Fruit fly (Drosophila melanogaster) whole organism, embryonic: ENCODE data around the gene CG42758.
A peak's percentile ranks its signal among the peaks of the same experiment; 100 is the strongest.

Experiments
- Asciz ChIP-seq: fragments of 200-800 bp; sonication (Bioruptor generic); optimal IDR thresholded peaks from 2 replicates; lab custom pipeline; 2017; ENCODE audit warnings: missing biosample characterization, mild to moderate bottlenecking, missing genetic modification characterization, missing genetic modification reagents
- Atf6 ChIP-seq: fragments of 200-800 bp; sonication (Bioruptor generic); IDR thresholded peaks from 2 replicates; pipeline ENCODE4 v1.3.6; 2022; ENCODE audit warnings: missing biosample characterization, missing genetic modification characterization
- B-H1 ChIP-seq: fragments of 200-800 bp; sonication (Bioruptor generic); IDR thresholded peaks from 3 replicates; pipeline ENCODE4 v1.3.6; 2022; ENCODE audit warnings: missing biosample characterization, missing genetic modification characterization
- Bgb ChIP-seq: fragments of 200-800 bp; sonication (Bioruptor generic); IDR thresholded peaks from 2 replicates; pipeline ENCODE4 v1.3.6; 2022; ENCODE audit warnings: missing biosample characterization, missing genetic modification characterization; ENCODE audit not compliant: partially characterized antibody
- CG10267 ChIP-seq: fragments of 200-800 bp; sonication (Bioruptor generic); optimal IDR thresholded peaks from 2 replicates; lab custom pipeline; 2018; ENCODE audit warnings: missing biosample characterization, mild to moderate bottlenecking, missing genetic modification characterization, moderate library complexity
- CG10274 ChIP-seq: fragments of 200-800 bp; sonication (Bioruptor generic); optimal IDR thresholded peaks from 3 replicates; lab custom pipeline; 2017; ENCODE audit warnings: missing biosample characterization, mild to moderate bottlenecking, missing genetic modification characterization
- CG10321 ChIP-seq: fragments of 200-800 bp; sonication (Bioruptor generic); IDR thresholded peaks from 2 replicates; pipeline ENCODE4 v1.3.6; 2022; ENCODE audit warnings: missing biosample characterization, missing genetic modification characterization
- CG13296 ChIP-seq: fragments of 200-800 bp; sonication (Bioruptor generic); optimal IDR thresholded peaks from 3 replicates; lab custom pipeline; 2018; ENCODE audit warnings: missing biosample characterization, mild to moderate bottlenecking, missing genetic modification characterization
- CG15073 ChIP-seq: fragments of 200-800 bp; sonication (Bioruptor generic); optimal IDR thresholded peaks from 2 replicates; lab custom pipeline; 2016; ENCODE audit warnings: missing biosample characterization, missing genetic modification characterization
- CG1602 ChIP-seq: fragments of 200-800 bp; sonication (Bioruptor generic); optimal IDR thresholded peaks from 3 replicates; lab custom pipeline; 2016; ENCODE audit warnings: missing biosample characterization, missing genetic modification characterization
- CG17568 ChIP-seq: fragments of 200-800 bp; sonication (Bioruptor generic); optimal IDR thresholded peaks from 2 replicates; lab custom pipeline; 2018; ENCODE audit warnings: missing biosample characterization, mild to moderate bottlenecking, missing genetic modification characterization, moderate library complexity
- CG3407 ChIP-seq: fragments of 200-800 bp; sonication (Bioruptor generic); optimal IDR thresholded peaks from 2 replicates; lab custom pipeline; 2018; ENCODE audit warnings: missing biosample characterization, mild to moderate bottlenecking, missing genetic modification characterization
- CG4360 ChIP-seq: fragments of 200-800 bp; sonication (Bioruptor generic); IDR thresholded peaks from 2 replicates; pipeline ENCODE4 v1.3.6; 2022; ENCODE audit warnings: missing biosample characterization, missing genetic modification characterization
- CG6175 ChIP-seq: fragments of 200-800 bp; sonication (Bioruptor generic); IDR thresholded peaks from 3 replicates; pipeline ENCODE4 v1.3.6; 2022; ENCODE audit warnings: missing biosample characterization, missing genetic modification characterization
- CG6854 ChIP-seq: fragments of 200-800 bp; sonication (Bioruptor generic); optimal IDR thresholded peaks from 3 replicates; lab custom pipeline; 2017; ENCODE audit warnings: missing biosample characterization, mild to moderate bottlenecking, missing genetic modification characterization
- CG8089 ChIP-seq: fragments of 200-800 bp; sonication (Bioruptor generic); optimal IDR thresholded peaks from 3 replicates; lab custom pipeline; 2016; ENCODE audit warnings: missing biosample characterization, missing genetic modification characterization
- CoRest ChIP-seq: fragments of 200-800 bp; sonication (Bioruptor generic); optimal IDR thresholded peaks from 3 replicates; lab custom pipeline; 2018; ENCODE audit warnings: missing biosample characterization, mild to moderate bottlenecking, missing genetic modification characterization, moderate library complexity
- D ChIP-seq, 2 experiments: fragments of 200-800 bp in 1 of 2; fragments of >200 bp in 1 of 2; sonication (Bioruptor generic) in 1 of 2; optimal IDR thresholded peaks; 2 replicates in 1 of 2; 3 replicates in 1 of 2; lab custom pipeline; 2017; ENCODE audit warnings: mild to moderate bottlenecking in 1 of 2, missing biosample characterization in 1 of 2, missing genetic modification characterization in 1 of 2, missing genetic modification reagents in 1 of 2
- Dbx ChIP-seq: fragments of 200-800 bp; sonication (Bioruptor generic); IDR thresholded peaks from 3 replicates; pipeline ENCODE4 v1.3.6; 2022; ENCODE audit warnings: missing biosample characterization, missing genetic modification characterization
- Dfd ChIP-seq, 2 experiments: fragments of >200 bp; optimal IDR thresholded peaks; 2 replicates each; lab custom pipeline; 2017; ENCODE audit warnings: missing biosample characterization in 2 of 2, missing genetic modification characterization in 2 of 2
- Dip3 ChIP-seq: fragments of 200-800 bp; sonication (Bioruptor generic); optimal IDR thresholded peaks from 3 replicates; lab custom pipeline; 2016; ENCODE audit warnings: missing biosample characterization, missing genetic modification characterization
- Fer2 ChIP-seq: fragments of 200-800 bp; sonication (Bioruptor generic); optimal IDR thresholded peaks from 2 replicates; lab custom pipeline; 2018; ENCODE audit warnings: missing biosample characterization, mild to moderate bottlenecking, missing genetic modification characterization, moderate library complexity
- Fer3 ChIP-seq: fragments of 200-800 bp; sonication (Bioruptor generic); optimal IDR thresholded peaks from 2 replicates; lab custom pipeline; 2018; ENCODE audit warnings: missing biosample characterization, mild to moderate bottlenecking, missing genetic modification characterization, moderate library complexity
- Jarid2 ChIP-seq: fragments of 200-800 bp; sonication (Bioruptor generic); optimal IDR thresholded peaks from 3 replicates; lab custom pipeline; 2017; ENCODE audit warnings: mild to moderate bottlenecking, missing biosample characterization, missing genetic modification reagents, missing genetic modification characterization
- MBD-R2 ChIP-seq: fragments of 200-800 bp; sonication (Bioruptor generic); IDR thresholded peaks from 2 replicates; pipeline ENCODE4 v1.3.6; 2022; ENCODE audit warnings: missing biosample characterization, missing genetic modification characterization
- Mes4 ChIP-seq: fragments of 200-800 bp; sonication (Bioruptor generic); optimal IDR thresholded peaks from 2 replicates; lab custom pipeline; 2016; ENCODE audit warnings: missing biosample characterization, missing genetic modification characterization
- Pdp1 ChIP-seq, 2 experiments: fragments of 200-800 bp; sonication (Bioruptor generic); optimal IDR thresholded peaks; 3 replicates each; lab custom pipeline; 2016; ENCODE audit warnings: missing biosample characterization in 2 of 2, missing genetic modification characterization in 2 of 2, mild to moderate bottlenecking in 1 of 2, moderate library complexity in 1 of 2
- Sox102F ChIP-seq: fragments of 200-800 bp; sonication (Bioruptor generic); optimal IDR thresholded peaks from 2 replicates; lab custom pipeline; 2018; ENCODE audit warnings: missing biosample characterization, mild to moderate bottlenecking, missing genetic modification characterization, moderate library complexity
- ap ChIP-seq: fragments of 200-800 bp; sonication (Bioruptor generic); IDR thresholded peaks from 2 replicates; pipeline ENCODE4 v1.3.6; 2022; ENCODE audit warnings: missing biosample characterization, missing genetic modification characterization
- ash1 ChIP-seq: fragments of 200-800 bp; sonication (Bioruptor generic); optimal IDR thresholded peaks from 2 replicates; lab custom pipeline; 2018; ENCODE audit warnings: missing biosample characterization, mild to moderate bottlenecking, missing genetic modification characterization
- az2 ChIP-seq: fragments of 200-800 bp; sonication (Bioruptor generic); optimal IDR thresholded peaks from 3 replicates; lab custom pipeline; 2016; ENCODE audit warnings: missing biosample characterization, missing genetic modification characterization
- bab2 ChIP-seq: fragments of 200-800 bp; sonication (Bioruptor generic); optimal IDR thresholded peaks from 2 replicates; lab custom pipeline; 2016; ENCODE audit warnings: missing biosample characterization, missing genetic modification characterization
- ci ChIP-seq: fragments of 200-800 bp; sonication (Bioruptor generic); IDR thresholded peaks from 3 replicates; pipeline ENCODE4 v1.3.6; 2022; ENCODE audit warnings: missing biosample characterization, missing genetic modification characterization
- crol ChIP-seq: fragments of 200-800 bp; sonication (Bioruptor generic); IDR thresholded peaks from 2 replicates; pipeline ENCODE4 v1.3.6; 2022; ENCODE audit warnings: missing biosample characterization, missing genetic modification characterization
- dm ChIP-seq: fragments of 200-800 bp; sonication (Bioruptor generic); optimal IDR thresholded peaks from 3 replicates; lab custom pipeline; 2016; ENCODE audit warnings: missing biosample characterization, missing genetic modification characterization
- emc ChIP-seq: fragments of 200-800 bp; sonication (Bioruptor generic); optimal IDR thresholded peaks from 2 replicates; lab custom pipeline; 2016; ENCODE audit warnings: missing biosample characterization, missing genetic modification characterization
- ems ChIP-seq: fragments of 200-800 bp; sonication (Bioruptor generic); optimal IDR thresholded peaks from 3 replicates; lab custom pipeline; 2016; ENCODE audit warnings: missing biosample characterization, missing genetic modification characterization
- gcm2 ChIP-seq: fragments of 200-800 bp; sonication (Bioruptor generic); optimal IDR thresholded peaks from 2 replicates; lab custom pipeline; 2016; ENCODE audit warnings: missing biosample characterization, missing genetic modification characterization
- grau ChIP-seq: fragments of 200-800 bp; optimal IDR thresholded peaks from 3 replicates; lab custom pipeline; 2019; ENCODE audit warnings: missing biosample characterization, mild to moderate bottlenecking, missing genetic modification characterization, moderate library complexity
- h ChIP-seq: fragments of >200 bp; optimal IDR thresholded peaks from 2 replicates; lab custom pipeline; 2017
- hkb ChIP-seq, 2 experiments: fragments of 200-800 bp in 1 of 2; fragments of >200 bp in 1 of 2; sonication (Bioruptor generic) in 1 of 2; IDR thresholded peaks in 1 of 2; optimal IDR thresholded peaks in 1 of 2; 2 replicates each; pipeline versions ENCODE4 v1.3.6 to Lab custom; 2017 to 2022; ENCODE audit warnings: missing biosample characterization in 1 of 2, missing genetic modification characterization in 1 of 2
- pfk ChIP-seq: fragments of 200-800 bp; sonication (Bioruptor generic); optimal IDR thresholded peaks from 2 replicates; lab custom pipeline; 2018; ENCODE audit warnings: missing biosample characterization, mild to moderate bottlenecking, missing genetic modification characterization, moderate library complexity
- pzg ChIP-seq: fragments of 200-800 bp; sonication (Bioruptor generic); optimal IDR thresholded peaks from 3 replicates; lab custom pipeline; 2018; ENCODE audit warnings: missing biosample characterization, mild to moderate bottlenecking, missing genetic modification characterization, moderate library complexity
- salm ChIP-seq: fragments of 200-800 bp; sonication (Bioruptor generic); optimal IDR thresholded peaks from 2 replicates; lab custom pipeline; 2018; ENCODE audit warnings: missing biosample characterization, mild to moderate bottlenecking, missing genetic modification characterization
- sens ChIP-seq: fragments of 200-800 bp; sonication (Bioruptor generic); peaks from one replicate; lab custom pipeline; 2016; ENCODE audit warnings: missing biosample characterization, missing genetic modification characterization
- so ChIP-seq: fragments of 200-800 bp; sonication (Bioruptor generic); IDR thresholded peaks from 3 replicates; pipeline ENCODE4 v1.3.6; 2022; ENCODE audit warnings: missing biosample characterization, missing genetic modification characterization
- tgo ChIP-seq: fragments of 200-800 bp; sonication (Bioruptor generic); IDR thresholded peaks from 3 replicates; pipeline ENCODE4 v1.3.6; 2022; ENCODE audit warnings: missing biosample characterization, missing genetic modification characterization
- unpg ChIP-seq: fragments of 200-800 bp; sonication (Bioruptor generic); optimal IDR thresholded peaks from 3 replicates; lab custom pipeline; 2018; ENCODE audit warnings: missing biosample characterization, mild to moderate bottlenecking, missing genetic modification characterization, moderate library complexity
- zf30C ChIP-seq: fragments of 200-800 bp; sonication (Bioruptor generic); optimal IDR thresholded peaks from 3 replicates; lab custom pipeline; 2018; ENCODE audit warnings: missing biosample characterization, mild to moderate bottlenecking, missing genetic modification characterization

Gene CG42758

dm6 chr3L:14543971-14544655 is 23.1 kb upstream of the CG42758 start (continued):
- TF ChIP-seq ash1 (GFP tag; lab: Kevin White, UChicago) (no peak), Sox102F (GFP tag; lab: Kevin White, UChicago) (no peak), D (optimal IDR thresholded peaks at IDR 0.05; lab: Kevin White, UChicago) (no peak), D (GFP tag; optimal IDR thresholded peaks at IDR 0.05; lab: Kevin White, UChicago) (no peak), so (GFP tag; lab: Robert Waterston, UW) (peak; percentile 73; the same call in 1 of the 3 replicates), tgo (GFP tag; lab: Robert Waterston, UW) (no peak), CoRest (tag; lab: Kevin White, UChicago) (peak; percentile 3), CG6175 (GFP tag; lab: Robert Waterston, UW) (no peak), h (lab: Kevin White, UChicago) (no peak), CG6854 (no peak), gcm2 (GFP tag; lab: Kevin White, UChicago) (no peak), Jarid2 (GFP tag; lab: Kevin White, UChicago) (peak; percentile 28), sens (GFP tag; lab: Kevin White, UChicago) (peak; percentile 74), ap (GFP tag; lab: Robert Waterston, UW) (no peak), Fer3 (tag; lab: Kevin White, UChicago) (peak; percentile 8), Mes4 (GFP tag; lab: Kevin White, UChicago) (peak; percentile 1), ems (GFP tag; lab: Kevin White, UChicago) (no peak), salm (tag; lab: Kevin White, UChicago) (no peak), Fer2 (tag; lab: Kevin White, UChicago) (peak; percentile 3), Pdp1 (GFP tag; optimal IDR thresholded peaks at IDR 0.05; lab: Kevin White, UChicago) (peak in 1 of 2 experiments; percentile 67), crol (GFP tag; lab: Robert Waterston, UW) (no peak), Bgb (GFP tag; lab: Robert Waterston, UW) (peak; percentile 69), CG15073 (GFP tag; lab: Kevin White, UChicago) (no peak), CG10274 (GFP tag; lab: Kevin White, UChicago) (no peak), CG8089 (GFP tag; lab: Kevin White, UChicago) (peak; percentile 13), CG17568 (GFP tag; lab: Kevin White, UChicago) (peak; percentile 1), Asciz (GFP tag; lab: Kevin White, UChicago) (peak; percentile 30), CG3407 (GFP tag; lab: Kevin White, UChicago) (no peak), CG4360 (0 out of 2 replicates have a peak, but pooled peaks have one; percentile 27), CG10321 (GFP tag; lab: Robert Waterston, UW) (no peak), az2 (GFP tag; lab: Kevin White, UChicago) (no peak), Dfd (GFP tag; optimal IDR thresholded peaks at IDR 0.05; lab: Kevin White, UChicago) (no peak), Dbx (GFP tag; lab: Robert Waterston, UW) (no peak), CG10267 (tag; lab: Kevin White, UChicago) (no peak), B-H1 (GFP tag; lab: Robert Waterston, UW) (peak; percentile 46; the same call in 1 of the 3 replicates), bab2 (GFP tag; lab: Kevin White, UChicago) (no peak), ci (GFP tag; lab: Robert Waterston, UW) (peak; percentile 43; the same call in 1 of the 3 replicates), unpg (GFP tag; lab: Kevin White, UChicago) (no peak), Atf6 (GFP tag; lab: Robert Waterston, UW) (0 out of 2 replicates have a peak, but pooled peaks have one; percentile 50), pfk (no peak), dm (GFP tag; lab: Kevin White, UChicago) (no peak), MBD-R2 (GFP tag; lab: Robert Waterston, UW) (no peak), zf30C (GFP tag; lab: Kevin White, UChicago) (no peak), Dip3 (GFP tag; lab: Kevin White, UChicago) (no peak), grau (no peak), pzg (GFP tag; lab: Kevin White, UChicago) (no peak), emc (no peak), hkb (optimal IDR thresholded peaks at IDR 0.05; lab: Kevin White, UChicago) (no peak), hkb (GFP tag; IDR thresholded peaks at IDR 0.05; lab: Robert Waterston, UW) (peak; percentile 44; the same call in 1 of the 2 replicates), CG1602 (GFP tag; lab: Kevin White, UChicago) (no peak), CG13296 (GFP tag; lab: Kevin White, UChicago) (peak; percentile 34)
